Worm (Caenorhabditis elegans) whole organism, late embryonic: ENCODE data around the gene cysl-4.

ENCODE experiments used
- ama-1 ChIP-seq: fragments of 150-350 bp; optimal IDR thresholded peaks from 2 replicates; lab custom pipeline; 2014
- ceh-19 ChIP-seq: fragments of 200-800 bp; sonication (Bioruptor generic); optimal IDR thresholded peaks from 2 replicates; lab custom pipeline; 2018; ENCODE audit warnings: mild to moderate bottlenecking, missing genetic modification characterization, missing compliant biosample characterization
- ceh-2 ChIP-seq: sonication (generic microtip); optimal IDR thresholded peaks from 2 replicates; lab custom pipeline; 2016; ENCODE audit warnings: missing genotype, missing genetic modification characterization, missing compliant biosample characterization
- elt-2 ChIP-seq: sonication (generic microtip); optimal IDR thresholded peaks from 2 replicates; lab custom pipeline; 2016; ENCODE audit warnings: missing genetic modification reagents, missing genetic modification characterization, missing compliant biosample characterization
- fax-1 ChIP-seq: sonication (generic microtip); optimal IDR thresholded peaks from 2 replicates; lab custom pipeline; 2016; ENCODE audit warnings: missing genotype, missing genetic modification characterization, missing compliant biosample characterization
- nhr-11 ChIP-seq: fragments of 150-350 bp; optimal IDR thresholded peaks from 2 replicates; lab custom pipeline; 2014; ENCODE audit warnings: missing biosample characterization, missing genetic modification characterization
- nhr-232 ChIP-seq: sonication (generic microtip); optimal IDR thresholded peaks from 2 replicates; lab custom pipeline; 2016; ENCODE audit warnings: missing genetic modification characterization, missing compliant biosample characterization
- sox-4 ChIP-seq: sonication (generic microtip); optimal IDR thresholded peaks from 2 replicates; lab custom pipeline; 2017; ENCODE audit warnings: mild to moderate bottlenecking, missing genetic modification characterization, inconsistent platforms, missing compliant biosample characterization
- syd-9 ChIP-seq: sonication (generic microtip); optimal IDR thresholded peaks from 2 replicates; lab custom pipeline; 2016; ENCODE audit warnings: mild to moderate bottlenecking, missing genetic modification characterization, moderate library complexity, missing compliant biosample characterization
- unc-55 ChIP-seq: sonication (generic microtip); optimal IDR thresholded peaks from 2 replicates; lab custom pipeline; 2017; ENCODE audit warnings: missing biosample characterization, missing genetic modification reagents, missing genetic modification characterization

ce11 chrV:2054254-2054653 is 49.5 kb downstream of the cysl-4 start:
- TF ChIP-seq syd-9 (tag; lab: Kevin White, UChicago) (no peak), elt-2 (no peak), ama-1 (lab: Kevin White, UChicago) (no peak), sox-4 (tag; lab: Kevin White, UChicago) (no peak), ceh-2 (tag; lab: Kevin White, UChicago) (no peak), fax-1 (tag; lab: Kevin White, UChicago) (no peak), nhr-232 (tag; lab: Kevin White, UChicago) (no peak), unc-55 (GFP tag; lab: Kevin White, UChicago) (no peak), ceh-19 (GFP tag; lab: Kevin White, UChicago) (no peak), nhr-11 (tag; lab: Kevin White, UChicago) (no peak)
